Fruit fly (Drosophila melanogaster) Kc167 (cell line): ENCODE results near the gene Herp.

ENCODE experiments used
- Myc ChIP-seq: fragments of >200 bp; optimal IDR thresholded peaks from 2 replicates; lab custom pipeline; 2017; ENCODE audit warnings: missing external identifiers
- Sin3A ChIP-seq: fragments of >200 bp; optimal IDR thresholded peaks from 2 replicates; lab custom pipeline; 2018; ENCODE audit warnings: missing external identifiers
- h ChIP-seq: fragments of >200 bp; optimal IDR thresholded peaks from 3 replicates; lab custom pipeline; 2018; ENCODE audit warnings: missing external identifiers
- insv ChIP-seq: fragments of >200 bp; optimal IDR thresholded peaks from 3 replicates; lab custom pipeline; 2018; ENCODE audit warnings: missing external identifiers
- psq ChIP-seq: fragments of >200 bp; optimal IDR thresholded peaks from 2 replicates; lab custom pipeline; 2017; ENCODE audit warnings: missing external identifiers
- ttk ChIP-seq: sonication (Bioruptor generic); optimal IDR thresholded peaks from 2 replicates; lab custom pipeline; 2017; ENCODE audit warnings: missing external identifiers

The Herp gene

dm6 chr2L:7820851-7821250, 21.0 kb upstream of the Herp start, which contains the start of gene CG7115:
Gene CG7115 (plus strand): TSS chr2L:7821151.
- no peak for TF ChIP-seq insv (lab: Kevin White, UChicago)
- no peak for TF ChIP-seq Sin3A (lab: Kevin White, UChicago)
- no peak for TF ChIP-seq psq (lab: Kevin White, UChicago)

- no peak for TF ChIP-seq psq (lab: Kevin White, UChicago)
- no peak for TF ChIP-seq Sin3A (lab: Kevin White, UChicago)
- no peak for TF ChIP-seq ttk
- TF ChIP-seq Myc (lab: Kevin White, UChicago) = no peak
- TF ChIP-seq insv (lab: Kevin White, UChicago) = no peak
- TF ChIP-seq h (lab: Kevin White, UChicago) = no peak
Measured at dm6 chr2L:7820408-7820807, 20.6 kb upstream of the Herp start.

- TF ChIP-seq Myc (lab: Kevin White, UChicago) = no peak
- no peak for TF ChIP-seq psq (lab: Kevin White, UChicago)
- TF ChIP-seq ttk = no peak
- TF ChIP-seq h (lab: Kevin White, UChicago) = no peak
- TF ChIP-seq insv (lab: Kevin White, UChicago) = no peak
- no peak for TF ChIP-seq Sin3A (lab: Kevin White, UChicago)
Measured at dm6 chr2L:7813357-7813756, 13.5 kb upstream of the Herp start.

dm6 chr2L:7812555-7813339, 12.9 kb upstream of the Herp start:
- no peak for TF ChIP-seq h (lab: Kevin White, UChicago)
- TF ChIP-seq Myc (lab: Kevin White, UChicago) = no peak
- no peak for TF ChIP-seq psq (lab: Kevin White, UChicago)
- no peak for TF ChIP-seq insv (lab: Kevin White, UChicago)
- TF ChIP-seq ttk = no peak
- no peak for TF ChIP-seq Sin3A (lab: Kevin White, UChicago)

- TF ChIP-seq Sin3A (lab: Kevin White, UChicago) (no peak), Myc (lab: Kevin White, UChicago) (no peak), insv (lab: Kevin White, UChicago) (no peak), psq (lab: Kevin White, UChicago) (no peak), ttk (no peak), h (lab: Kevin White, UChicago) (no peak)
Measured at dm6 chr2L:7811249-7812002, 11.6 kb upstream of the Herp start, which contains the start of gene LanB1. Gene LanB1 (plus strand): TSS chr2L:7811438.

dm6 chr2L:7810519-7810918, 10.7 kb upstream of the Herp start, which contains the start of gene Cdc14:
Gene Cdc14 (minus strand): TSS chr2L:7810703.
- TF ChIP-seq h (lab: Kevin White, UChicago) (no peak), Sin3A (lab: Kevin White, UChicago) (no peak), psq (lab: Kevin White, UChicago) (no peak), ttk (no peak)

- no peak for TF ChIP-seq insv (lab: Kevin White, UChicago)
- TF ChIP-seq psq (lab: Kevin White, UChicago) = no peak
- TF ChIP-seq Myc (lab: Kevin White, UChicago) = no peak
- TF ChIP-seq h (lab: Kevin White, UChicago) = no peak
- no peak for TF ChIP-seq Sin3A (lab: Kevin White, UChicago)
- TF ChIP-seq ttk = no peak
Measured at dm6 chr2L:7809699-7810088, 9.8 kb upstream of the Herp start.

dm6 chr2L:7808886-7809698, 9.2 kb upstream of the Herp start:
- TF ChIP-seq h (lab: Kevin White, UChicago) (no peak), Sin3A (lab: Kevin White, UChicago) (no peak), insv (lab: Kevin White, UChicago) (no peak), psq (lab: Kevin White, UChicago) (no peak), Myc (lab: Kevin White, UChicago) (no peak), ttk (no peak)

dm6 chr2L:7807563-7807962, 7.7 kb upstream of the Herp start:
- TF ChIP-seq ttk (no peak), h (lab: Kevin White, UChicago) (no peak), Sin3A (lab: Kevin White, UChicago) (no peak), insv (lab: Kevin White, UChicago) (no peak), psq (lab: Kevin White, UChicago) (no peak), Myc (lab: Kevin White, UChicago) (no peak)

dm6 chr2L:7795859-7796258, 4.0 kb downstream of the Herp start, which contains the start of gene LKRSDH:
Gene LKRSDH (minus strand): TSS chr2L:7795959.
- TF ChIP-seq h (lab: Kevin White, UChicago) = no peak
- no peak for TF ChIP-seq insv (lab: Kevin White, UChicago)
- no peak for TF ChIP-seq Sin3A (lab: Kevin White, UChicago)
- TF ChIP-seq Myc (lab: Kevin White, UChicago) = no peak
- no peak for TF ChIP-seq psq (lab: Kevin White, UChicago)
- TF ChIP-seq ttk = no peak
